Fruit fly (Drosophila melanogaster) whole organism, embryonic: ENCODE measurements around the gene Der-2.

ENCODE experiments used
- Aef1 ChIP-seq: fragments of 200-800 bp; sonication (Bioruptor generic); IDR thresholded peaks from 3 replicates; pipeline ENCODE4 v1.3.6; 2022; ENCODE audit warnings: missing biosample characterization, missing genetic modification characterization
- CG10654 ChIP-seq: fragments of 200-800 bp; sonication (Bioruptor generic); optimal IDR thresholded peaks from 2 replicates; lab custom pipeline; 2016; ENCODE audit warnings: missing biosample characterization, missing genetic modification characterization
- CG13894 ChIP-seq: fragments of 200-800 bp; sonication (Bioruptor generic); optimal IDR thresholded peaks from 3 replicates; lab custom pipeline; 2018; ENCODE audit warnings: missing biosample characterization, mild to moderate bottlenecking, missing genetic modification characterization, moderate library complexity
- CG14710 ChIP-seq: fragments of 200-800 bp; sonication (Bioruptor generic); optimal IDR thresholded peaks from 3 replicates; lab custom pipeline; 2019; ENCODE audit warnings: missing biosample characterization, mild to moderate bottlenecking, missing genetic modification characterization, moderate library complexity
- CG15269 ChIP-seq: fragments of 200-800 bp; sonication (Bioruptor generic); optimal IDR thresholded peaks from 2 replicates; lab custom pipeline; 2018; ENCODE audit warnings: missing biosample characterization, mild to moderate bottlenecking, missing genetic modification characterization, moderate library complexity
- CG15479 ChIP-seq: fragments of 200-800 bp; sonication (Bioruptor generic); optimal IDR thresholded peaks from 3 replicates; lab custom pipeline; 2019; ENCODE audit warnings: missing biosample characterization, mild to moderate bottlenecking, missing genetic modification characterization, moderate library complexity
- CG15696 ChIP-seq: fragments of 200-800 bp; sonication (Bioruptor generic); optimal IDR thresholded peaks from 2 replicates; lab custom pipeline; 2019; ENCODE audit warnings: missing biosample characterization, mild to moderate bottlenecking, missing genetic modification characterization, moderate library complexity
- CG17328 ChIP-seq: fragments of 200-800 bp; sonication (Bioruptor generic); IDR thresholded peaks from 2 replicates; pipeline ENCODE4 v1.3.6; 2022; ENCODE audit warnings: missing biosample characterization, missing genetic modification characterization
- CG17361 ChIP-seq: fragments of 200-800 bp; sonication (Bioruptor generic); IDR thresholded peaks from 3 replicates; pipeline ENCODE4 v1.3.6; 2022; ENCODE audit warnings: missing biosample characterization, missing genetic modification characterization
- CG18599 ChIP-seq: fragments of 200-800 bp; sonication (Bioruptor generic); optimal IDR thresholded peaks from 3 replicates; lab custom pipeline; 2017; ENCODE audit warnings: missing biosample characterization, missing genetic modification characterization, mild to moderate bottlenecking, moderate library complexity, missing genetic modification reagents
- CG2120 ChIP-seq: fragments of 200-800 bp; sonication (Bioruptor generic); optimal IDR thresholded peaks from 3 replicates; lab custom pipeline; 2016; ENCODE audit warnings: missing biosample characterization, missing genetic modification characterization
- CG31388 ChIP-seq: fragments of 200-800 bp; sonication (Bioruptor generic); optimal IDR thresholded peaks from 2 replicates; lab custom pipeline; 2016; ENCODE audit warnings: missing biosample characterization, missing genetic modification characterization
- CG32767 ChIP-seq: fragments of 200-800 bp; sonication (Bioruptor generic); IDR thresholded peaks from 2 replicates; pipeline ENCODE4 v1.3.6; 2022; ENCODE audit warnings: missing biosample characterization, missing genetic modification characterization
- CG8944 ChIP-seq: fragments of 200-800 bp; sonication (Bioruptor generic); optimal IDR thresholded peaks from 3 replicates; lab custom pipeline; 2016; ENCODE audit warnings: missing biosample characterization, missing genetic modification characterization
- D ChIP-seq, 2 experiments: fragments of 200-800 bp in 1 of 2; fragments of >200 bp in 1 of 2; sonication (Bioruptor generic) in 1 of 2; optimal IDR thresholded peaks; 2 replicates in 1 of 2; 3 replicates in 1 of 2; lab custom pipeline; 2017; ENCODE audit warnings: mild to moderate bottlenecking in 1 of 2, missing biosample characterization in 1 of 2, missing genetic modification characterization in 1 of 2, missing genetic modification reagents in 1 of 2
- Dbx ChIP-seq: fragments of 200-800 bp; sonication (Bioruptor generic); IDR thresholded peaks from 3 replicates; pipeline ENCODE4 v1.3.6; 2022; ENCODE audit warnings: missing biosample characterization, missing genetic modification characterization
- Fer1 ChIP-seq: fragments of 200-800 bp; sonication (Bioruptor generic); optimal IDR thresholded peaks from 2 replicates; lab custom pipeline; 2017; ENCODE audit warnings: missing biosample characterization, mild to moderate bottlenecking, missing genetic modification characterization
- Gug ChIP-seq: fragments of 200-800 bp; sonication (Bioruptor generic); IDR thresholded peaks from 4 replicates; pipeline ENCODE4 v1.3.6; 2022; ENCODE audit warnings: missing biosample characterization, missing genetic modification characterization
- Hey ChIP-seq: fragments of 200-800 bp; sonication (Bioruptor generic); optimal IDR thresholded peaks from 3 replicates; lab custom pipeline; 2018; ENCODE audit warnings: missing biosample characterization, mild to moderate bottlenecking, missing genetic modification characterization
- Lim3 ChIP-seq: fragments of 200-800 bp; sonication (Bioruptor generic); IDR thresholded peaks from 2 replicates; pipeline ENCODE4 v1.3.6; 2022; ENCODE audit warnings: missing biosample characterization, missing genetic modification characterization
- NFAT ChIP-seq: fragments of 200-800 bp; sonication (Bioruptor generic); IDR thresholded peaks from 2 replicates; pipeline ENCODE4 v1.3.6; 2022; ENCODE audit warnings: missing biosample characterization, missing genetic modification characterization
- Oli ChIP-seq: fragments of 200-800 bp; sonication (Bioruptor generic); optimal IDR thresholded peaks from 2 replicates; lab custom pipeline; 2018; ENCODE audit warnings: missing biosample characterization, mild to moderate bottlenecking, missing genetic modification characterization, moderate library complexity
- Poxn ChIP-seq: fragments of 200-800 bp; sonication (Bioruptor generic); IDR thresholded peaks from 2 replicates; pipeline ENCODE4 v1.3.6; 2022; ENCODE audit warnings: missing biosample characterization, missing genetic modification characterization
- Rfx ChIP-seq: fragments of 200-800 bp; sonication (Bioruptor generic); IDR thresholded peaks from 2 replicates; pipeline ENCODE4 v1.3.6; 2022; ENCODE audit warnings: missing biosample characterization, missing genetic modification characterization
- Sox100B ChIP-seq: fragments of 200-800 bp; sonication (Bioruptor generic); optimal IDR thresholded peaks from 3 replicates; lab custom pipeline; 2018; ENCODE audit warnings: missing biosample characterization, mild to moderate bottlenecking, missing genetic modification characterization
- Sox102F ChIP-seq: fragments of 200-800 bp; sonication (Bioruptor generic); optimal IDR thresholded peaks from 2 replicates; lab custom pipeline; 2018; ENCODE audit warnings: missing biosample characterization, mild to moderate bottlenecking, missing genetic modification characterization, moderate library complexity
- Tbp ChIP-seq: fragments of >200 bp; optimal IDR thresholded peaks from 2 replicates; lab custom pipeline; 2018; ENCODE audit warnings: missing biosample characterization, missing genetic modification characterization
- ash1 ChIP-seq: fragments of 200-800 bp; sonication (Bioruptor generic); optimal IDR thresholded peaks from 2 replicates; lab custom pipeline; 2018; ENCODE audit warnings: missing biosample characterization, mild to moderate bottlenecking, missing genetic modification characterization
- az2 ChIP-seq: fragments of 200-800 bp; sonication (Bioruptor generic); optimal IDR thresholded peaks from 3 replicates; lab custom pipeline; 2016; ENCODE audit warnings: missing biosample characterization, missing genetic modification characterization
- bsh ChIP-seq, 2 experiments: fragments of 200-800 bp; sonication (Bioruptor generic); optimal IDR thresholded peaks; 2 replicates each; lab custom pipeline; 2017 to 2018; ENCODE audit warnings: mild to moderate bottlenecking in 2 of 2, missing biosample characterization in 2 of 2, missing genetic modification characterization in 2 of 2, moderate library complexity in 1 of 2
- emc ChIP-seq: fragments of 200-800 bp; sonication (Bioruptor generic); optimal IDR thresholded peaks from 2 replicates; lab custom pipeline; 2016; ENCODE audit warnings: missing biosample characterization, missing genetic modification characterization
- en ChIP-seq: fragments of 200-800 bp; sonication (Bioruptor generic); optimal IDR thresholded peaks from 2 replicates; lab custom pipeline; 2016; ENCODE audit warnings: missing biosample characterization, missing genetic modification characterization
- eve ChIP-seq, 2 experiments: fragments of >200 bp; optimal IDR thresholded peaks; 2 replicates each; lab custom pipeline; 2017; ENCODE audit warnings: missing biosample characterization in 2 of 2, missing genetic modification characterization in 2 of 2
- eyg ChIP-seq: fragments of 200-800 bp; sonication (Bioruptor generic); optimal IDR thresholded peaks from 3 replicates; lab custom pipeline; 2016; ENCODE audit warnings: missing biosample characterization, missing genetic modification characterization
- fd102C ChIP-seq: fragments of 200-800 bp; sonication (Bioruptor generic); optimal IDR thresholded peaks from 2 replicates; lab custom pipeline; 2018; ENCODE audit warnings: missing biosample characterization, mild to moderate bottlenecking, missing genetic modification characterization, moderate library complexity
- gce ChIP-seq: fragments of 200-800 bp; sonication (Bioruptor generic); IDR thresholded peaks from 3 replicates; pipeline ENCODE4 v1.3.6; 2022; ENCODE audit warnings: missing biosample characterization, missing genetic modification characterization
- lola ChIP-seq, 3 experiments: fragments of >200 bp in 2 of 3; fragments of 200-800 bp in 1 of 3; sonication (Bioruptor generic) in 1 of 3; optimal IDR thresholded peaks; 2 replicates each; lab custom pipeline; 2017 to 2019; ENCODE audit warnings: missing biosample characterization in 3 of 3, missing genetic modification characterization in 3 of 3, mild to moderate bottlenecking in 1 of 3, moderate library complexity in 1 of 3
- lov ChIP-seq, 2 experiments: fragments of 200-800 bp in 1 of 2; fragments of >200 bp in 1 of 2; sonication (Bioruptor generic) in 1 of 2; IDR thresholded peaks in 1 of 2; optimal IDR thresholded peaks in 1 of 2; 2 replicates in 1 of 2; 3 replicates in 1 of 2; pipeline versions ENCODE4 v1.3.6 to Lab custom; 2017 to 2022; ENCODE audit warnings: missing biosample characterization in 1 of 2, missing genetic modification characterization in 1 of 2
- mirr ChIP-seq: fragments of 200-800 bp; sonication (Bioruptor generic); optimal IDR thresholded peaks from 3 replicates; lab custom pipeline; 2018; ENCODE audit warnings: missing biosample characterization, mild to moderate bottlenecking, missing genetic modification characterization
- p53 ChIP-seq: fragments of 200-800 bp; sonication (Bioruptor generic); optimal IDR thresholded peaks from 2 replicates; lab custom pipeline; 2016; ENCODE audit warnings: missing biosample characterization, missing genetic modification characterization
- peb ChIP-seq: fragments of 200-800 bp; sonication (Bioruptor generic); IDR thresholded peaks from 2 replicates; pipeline ENCODE4 v1.3.6; 2022; ENCODE audit warnings: missing biosample characterization, missing genetic modification characterization
- pnt ChIP-seq: fragments of 200-800 bp; sonication (Bioruptor generic); optimal IDR thresholded peaks from 3 replicates; lab custom pipeline; 2016; ENCODE audit warnings: missing biosample characterization, missing genetic modification characterization
- repo ChIP-seq: fragments of 200-800 bp; sonication (Bioruptor generic); optimal IDR thresholded peaks from 2 replicates; lab custom pipeline; 2016; ENCODE audit warnings: missing biosample characterization, missing genetic modification characterization
- ro ChIP-seq: fragments of 200-800 bp; sonication (Bioruptor generic); IDR thresholded peaks from 2 replicates; pipeline ENCODE4 v1.3.6; 2022; ENCODE audit warnings: missing biosample characterization, missing genetic modification characterization
- sisA ChIP-seq: fragments of 200-800 bp; sonication (Bioruptor generic); IDR thresholded peaks from 2 replicates; pipeline ENCODE4 v1.3.6; 2022; ENCODE audit warnings: missing biosample characterization, missing genetic modification characterization
- slbo ChIP-seq: fragments of 200-800 bp; sonication (Bioruptor generic); IDR thresholded peaks from 2 replicates; pipeline ENCODE4 v1.3.6; 2022; ENCODE audit warnings: missing biosample characterization, missing genetic modification characterization
- slou ChIP-seq: fragments of 200-800 bp; sonication (Bioruptor generic); optimal IDR thresholded peaks from 3 replicates; lab custom pipeline; 2016; ENCODE audit warnings: missing biosample characterization, missing genetic modification characterization
- trh ChIP-seq: fragments of 200-800 bp; sonication (Bioruptor generic); optimal IDR thresholded peaks from 2 replicates; lab custom pipeline; 2016; ENCODE audit warnings: missing biosample characterization, missing genetic modification characterization
- ttk ChIP-seq: fragments of 200-800 bp; sonication (Bioruptor generic); IDR thresholded peaks from 2 replicates; pipeline ENCODE4 v2.1.2; 2022; ENCODE audit warnings: missing biosample characterization, missing genetic modification characterization
- twi ChIP-seq: fragments of 200-800 bp; optimal IDR thresholded peaks from 2 replicates; lab custom pipeline; 2019; ENCODE audit warnings: missing biosample characterization, mild to moderate bottlenecking, missing genetic modification characterization, moderate library complexity

The Der-2 gene

dm6 chr3R:16524593-16525111 is 40.6 kb upstream of the Der-2 start (continued):
- TF ChIP-seq emc (GFP tag; lab: Kevin White, UChicago), result no peak
- 0 out of 3 replicates have a peak, but pooled peaks have one; percentile 65 for TF ChIP-seq gce (GFP tag; lab: Robert Waterston, UW)
- TF ChIP-seq slbo (GFP tag; lab: Robert Waterston, UW), result no peak
- TF ChIP-seq Dbx (GFP tag; lab: Robert Waterston, UW), result no peak
- peak; percentile 45 for TF ChIP-seq CG8944 (GFP tag; lab: Kevin White, UChicago)
- peak; percentile 61 for TF ChIP-seq pnt (GFP tag; lab: Kevin White, UChicago)
- peak; percentile 61 for TF ChIP-seq CG17328
- TF ChIP-seq Tbp (GFP tag; lab: Kevin White, UChicago), result no peak
- TF ChIP-seq mirr (GFP tag; lab: Kevin White, UChicago), result no peak
- TF ChIP-seq Fer1 (GFP tag; lab: Kevin White, UChicago), result no peak
- peak; percentile 51 for TF ChIP-seq peb (GFP tag; lab: Robert Waterston, UW)
- TF ChIP-seq eyg, result no peak
- peak in 1 of 3 experiments; percentile 78 for TF ChIP-seq lola (GFP tag; optimal IDR thresholded peaks at IDR 0.05; lab: Kevin White, UChicago)
- TF ChIP-seq Aef1 (GFP tag; lab: Robert Waterston, UW), result no peak
- no peak; the same call in 3 of the 4 replicates for TF ChIP-seq Gug (GFP tag; lab: Robert Waterston, UW)
- TF ChIP-seq Hey (tag; lab: Kevin White, UChicago), result no peak
- TF ChIP-seq CG15269 (tag; lab: Kevin White, UChicago), result no peak
- TF ChIP-seq az2 (GFP tag; lab: Kevin White, UChicago), result no peak
- TF ChIP-seq CG2120 (GFP tag; lab: Kevin White, UChicago), result no peak
- TF ChIP-seq bsh (GFP tag; optimal IDR thresholded peaks at IDR 0.05; lab: Kevin White, UChicago), result peak; percentile 46 to 81
- peak; percentile 26; the same call in 1 of the 2 replicates for TF ChIP-seq ttk (GFP tag; lab: Robert Waterston, UW)
- TF ChIP-seq CG31388 (GFP tag; lab: Kevin White, UChicago), result peak; percentile 28
- no peak for TF ChIP-seq Lim3 (GFP tag; lab: Robert Waterston, UW)
- no peak for TF ChIP-seq slou
- peak; percentile 50 for TF ChIP-seq Sox100B (GFP tag; lab: Kevin White, UChicago)
- peak; percentile 5 for TF ChIP-seq Sox102F (GFP tag; lab: Kevin White, UChicago)
- no peak for TF ChIP-seq ash1 (GFP tag; lab: Kevin White, UChicago)
- TF ChIP-seq CG13894 (tag; lab: Kevin White, UChicago), result no peak
- TF ChIP-seq en (GFP tag; lab: Kevin White, UChicago), result peak; percentile 22
- no peak for TF ChIP-seq CG32767 (GFP tag; lab: Robert Waterston, UW)
- TF ChIP-seq lov (optimal IDR thresholded peaks at IDR 0.05; lab: Kevin White, UChicago), result no peak
- no peak; the same call in 2 of the 3 replicates for TF ChIP-seq lov (GFP tag; IDR thresholded peaks at IDR 0.05; lab: Robert Waterston, UW)
- peak; percentile 4 for TF ChIP-seq CG18599 (GFP tag; lab: Kevin White, UChicago)
- no peak for TF ChIP-seq CG15479 (GFP tag; lab: Kevin White, UChicago)
- no peak for TF ChIP-seq NFAT (GFP tag; lab: Robert Waterston, UW)
- no peak for TF ChIP-seq D (optimal IDR thresholded peaks at IDR 0.05; lab: Kevin White, UChicago)
- peak; percentile 79 for TF ChIP-seq D (GFP tag; optimal IDR thresholded peaks at IDR 0.05; lab: Kevin White, UChicago)
- peak; percentile 71 for TF ChIP-seq sisA (GFP tag; lab: Robert Waterston, UW)
- no peak for TF ChIP-seq p53 (GFP tag; lab: Kevin White, UChicago)
- TF ChIP-seq CG14710 (tag; lab: Kevin White, UChicago), result peak; percentile 92
- TF ChIP-seq twi, result peak; percentile 6
- peak; percentile 75; the same call in 2 of the 3 replicates for TF ChIP-seq CG17361 (GFP tag; lab: Robert Waterston, UW)
- TF ChIP-seq repo (GFP tag; lab: Kevin White, UChicago), result peak; percentile 23
- TF ChIP-seq CG15696 (tag; lab: Kevin White, UChicago), result peak; percentile 86
- no peak for TF ChIP-seq Poxn (GFP tag; lab: Robert Waterston, UW)
- peak; percentile 69 for TF ChIP-seq CG10654 (GFP tag; lab: Kevin White, UChicago)
- TF ChIP-seq fd102C, result no peak
- TF ChIP-seq Oli (tag; lab: Kevin White, UChicago), result peak; percentile 15
- no peak for TF ChIP-seq trh (GFP tag; lab: Kevin White, UChicago)
- TF ChIP-seq ro (GFP tag; lab: Robert Waterston, UW), result peak; percentile 6; the same call in 1 of the 2 replicates
- no peak for TF ChIP-seq eve (GFP tag; optimal IDR thresholded peaks at IDR 0.05; lab: Kevin White, UChicago)
- TF ChIP-seq Rfx (GFP tag; lab: Robert Waterston, UW), result no peak; the same call in 1 of the 2 replicates
